Fruit fly (Drosophila melanogaster) whole organism, adult: Measurements from ENCODE around the gene ph-d.

Source experiments
- CG11617 ChIP-seq: fragments of 200-800 bp; sonication (Bioruptor generic); optimal IDR thresholded peaks from 2 replicates; lab custom pipeline; 2017; ENCODE audit warnings: mild to moderate bottlenecking, missing biosample characterization, missing genetic modification reagents, missing genetic modification characterization
- CG12768 ChIP-seq: fragments of 200-800 bp; sonication (Bioruptor generic); optimal IDR thresholded peaks from 2 replicates; lab custom pipeline; 2017; ENCODE audit warnings: missing biosample characterization, missing genetic modification characterization, mild to moderate bottlenecking, moderate library complexity, missing genetic modification reagents
- CG14711 ChIP-seq: fragments of 200-800 bp; sonication (Bioruptor generic); optimal IDR thresholded peaks from 2 replicates; lab custom pipeline; 2018; ENCODE audit warnings: missing biosample characterization, mild to moderate bottlenecking, missing genetic modification characterization, moderate library complexity
- CG1620 ChIP-seq: fragments of 200-800 bp; sonication (Bioruptor generic); optimal IDR thresholded peaks from 2 replicates; lab custom pipeline; 2016; ENCODE audit warnings: missing biosample characterization, missing genetic modification characterization
- CG33017 ChIP-seq: fragments of 200-800 bp; sonication (Bioruptor generic); optimal IDR thresholded peaks from 2 replicates; lab custom pipeline; 2018; ENCODE audit warnings: missing biosample characterization, mild to moderate bottlenecking, missing genetic modification characterization, moderate library complexity
- CG5204 ChIP-seq: fragments of 200-800 bp; sonication (Bioruptor generic); optimal IDR thresholded peaks from 2 replicates; lab custom pipeline; 2016; ENCODE audit warnings: missing biosample characterization, missing genetic modification characterization
- CG7045 ChIP-seq: fragments of 200-800 bp; sonication (Bioruptor generic); optimal IDR thresholded peaks from 2 replicates; lab custom pipeline; 2017; ENCODE audit warnings: missing biosample characterization, mild to moderate bottlenecking, missing genetic modification characterization
- CG7101 ChIP-seq: fragments of 200-800 bp; sonication (Bioruptor generic); optimal IDR thresholded peaks from 2 replicates; lab custom pipeline; 2018; ENCODE audit warnings: missing biosample characterization, mild to moderate bottlenecking, missing genetic modification characterization, moderate library complexity
- Clk ChIP-seq: fragments of 200-800 bp; sonication (Bioruptor generic); optimal IDR thresholded peaks from 2 replicates; lab custom pipeline; 2017; ENCODE audit warnings: missing biosample characterization, missing genetic modification characterization
- Crg-1 ChIP-seq: fragments of 200-800 bp; sonication (Bioruptor generic); optimal IDR thresholded peaks from 2 replicates; lab custom pipeline; 2016; ENCODE audit warnings: missing biosample characterization, missing genetic modification characterization
- Hr96 ChIP-seq: fragments of 200-800 bp; sonication (Bioruptor generic); optimal IDR thresholded peaks from 2 replicates; lab custom pipeline; 2016; ENCODE audit warnings: missing biosample characterization, missing genetic modification characterization
- Mnt ChIP-seq: fragments of 200-800 bp; sonication (Bioruptor generic); optimal IDR thresholded peaks from 2 replicates; lab custom pipeline; 2016; ENCODE audit warnings: missing biosample characterization, mild to moderate bottlenecking, missing genetic modification characterization
- bab1 ChIP-seq: fragments of 200-800 bp; sonication (Bioruptor generic); optimal IDR thresholded peaks from 3 replicates; lab custom pipeline; 2019; ENCODE audit warnings: missing biosample characterization, mild to moderate bottlenecking, missing genetic modification characterization, moderate library complexity
- cic ChIP-seq: fragments of 200-800 bp; sonication (Bioruptor generic); optimal IDR thresholded peaks from 2 replicates; lab custom pipeline; 2017; ENCODE audit warnings: missing biosample characterization, mild to moderate bottlenecking, missing genetic modification characterization, moderate library complexity
- cnc ChIP-seq, 2 experiments: fragments of >200 bp; optimal IDR thresholded peaks; 2 replicates each; lab custom pipeline; 2017
- kay ChIP-seq: fragments of 200-800 bp; sonication (Bioruptor generic); peaks from one replicate; lab custom pipeline; 2016; ENCODE audit warnings: missing biosample characterization, missing genetic modification characterization, borderline replicate concordance
- ovo ChIP-seq: fragments of 200-800 bp; sonication (Bioruptor generic); optimal IDR thresholded peaks from 2 replicates; lab custom pipeline; 2016; ENCODE audit warnings: missing biosample characterization, missing genetic modification characterization
- pad ChIP-seq: fragments of 200-800 bp; sonication (Bioruptor generic); optimal IDR thresholded peaks from 3 replicates; lab custom pipeline; 2017; ENCODE audit warnings: missing biosample characterization, missing genetic modification characterization, mild to moderate bottlenecking, moderate library complexity, missing genetic modification reagents
- tj ChIP-seq: fragments of 200-800 bp; sonication (Bioruptor generic); optimal IDR thresholded peaks from 3 replicates; lab custom pipeline; 2017; ENCODE audit warnings: missing biosample characterization, mild to moderate bottlenecking, missing genetic modification characterization, moderate library complexity
- toe ChIP-seq: fragments of 200-800 bp; sonication (Bioruptor generic); optimal IDR thresholded peaks from 2 replicates; lab custom pipeline; 2016; ENCODE audit warnings: missing biosample characterization, missing genetic modification characterization

The ph-d gene

DNA sequence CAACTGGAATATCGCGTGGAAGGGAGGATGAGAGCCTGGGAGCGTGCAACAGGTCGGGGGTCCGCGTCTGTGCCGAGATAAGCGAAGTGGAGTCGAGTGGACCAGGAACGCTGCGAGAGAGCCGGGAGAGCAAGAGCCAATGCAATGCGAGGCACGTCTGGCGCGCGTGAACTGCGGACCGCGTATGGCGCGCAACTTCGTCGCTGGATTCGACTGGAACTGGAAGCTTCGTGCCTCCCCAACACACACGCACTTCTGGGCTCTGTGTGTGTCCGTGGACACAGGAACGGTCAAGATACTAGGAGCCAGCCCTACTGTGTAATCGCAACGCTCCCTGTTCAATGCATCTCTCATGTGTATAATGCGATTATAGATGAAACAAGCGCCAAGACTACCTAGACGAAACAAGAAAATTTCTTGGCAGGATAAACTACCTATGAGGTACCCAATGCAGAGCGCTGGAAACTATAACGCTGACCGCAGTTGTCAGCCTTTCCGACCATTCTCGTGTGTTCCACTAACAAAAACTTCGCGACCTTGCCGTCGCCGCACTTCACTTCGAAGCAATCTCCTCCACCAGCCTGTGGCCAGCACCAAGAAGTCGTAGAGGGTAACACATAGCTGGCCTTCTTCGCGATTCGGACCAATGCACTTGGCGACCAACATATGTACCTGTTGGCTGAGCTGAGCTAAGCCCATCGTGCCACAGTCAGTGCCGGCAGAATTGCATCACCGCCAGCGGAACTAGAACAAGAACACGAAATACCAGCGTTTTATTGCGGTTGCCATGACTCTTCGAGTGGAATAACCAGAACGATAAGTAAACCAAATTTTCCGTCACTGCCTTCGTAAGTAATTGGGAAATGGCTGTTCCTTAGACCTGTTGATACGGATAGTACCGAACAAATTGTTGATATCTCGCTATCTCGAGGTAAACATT, 50.9 kb downstream of the ph-d start, which contains the start of gene Rtca:
Rtca (plus strand) TSS at position 536 of the 940 bp plus-strand sequence.
- TF ChIP-seq tj (GFP tag; lab: Kevin White, UChicago) (peak; percentile 19), Mnt (GFP tag; lab: Kevin White, UChicago) (peak; percentile 7), bab1 (GFP tag; lab: Kevin White, UChicago) (peak; percentile 9), CG5204 (GFP tag; lab: Kevin White, UChicago) (no peak), ovo (no peak), CG12768 (GFP tag; lab: Kevin White, UChicago) (peak; percentile 59), CG7101 (tag; lab: Kevin White, UChicago) (peak; percentile 72), pad (GFP tag; lab: Kevin White, UChicago) (peak; percentile 35), CG7045 (GFP tag; lab: Kevin White, UChicago) (peak; percentile 49), toe (GFP tag; lab: Kevin White, UChicago) (no peak), CG11617 (GFP tag; lab: Kevin White, UChicago) (peak; percentile 73), Crg-1 (peak; percentile 12), CG14711 (tag; lab: Kevin White, UChicago) (no peak), Hr96 (peak; percentile 62), CG33017 (tag; lab: Kevin White, UChicago) (peak; percentile 21), kay (no peak)

DNA sequence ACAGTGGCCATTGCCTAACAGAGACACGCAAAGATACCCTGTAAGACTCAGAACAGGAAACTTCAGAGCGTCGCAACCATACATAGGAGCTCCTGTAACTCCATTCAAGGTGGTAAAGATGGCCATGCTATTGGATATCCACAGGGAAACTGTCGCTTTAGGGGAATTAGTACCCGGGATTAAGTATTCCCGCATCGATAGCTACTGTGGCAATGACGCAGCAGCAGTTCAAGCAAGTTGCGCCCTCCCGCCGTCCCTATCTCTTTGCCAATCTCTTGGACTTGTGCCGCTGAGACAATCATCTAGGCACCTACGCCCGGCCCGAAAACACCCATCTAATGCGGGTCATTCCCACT, 52.4 kb downstream of the ph-d start:
- TF ChIP-seq CG14711 (tag; lab: Kevin White, UChicago) (peak; percentile 72), pad (GFP tag; lab: Kevin White, UChicago) (peak; percentile 49), CG11617 (GFP tag; lab: Kevin White, UChicago) (peak; percentile 47), CG5204 (GFP tag; lab: Kevin White, UChicago) (no peak), tj (GFP tag; lab: Kevin White, UChicago) (peak; percentile 12), cic (GFP tag; lab: Kevin White, UChicago) (no peak), Mnt (GFP tag; lab: Kevin White, UChicago) (no peak), Hr96 (peak; percentile 83), bab1 (GFP tag; lab: Kevin White, UChicago) (peak; percentile 38), ovo (peak; percentile 24), CG33017 (tag; lab: Kevin White, UChicago) (peak; percentile 6), cnc (optimal IDR thresholded peaks at IDR 0.05; lab: Kevin White, UChicago) (peak in 1 of 2 experiments; percentile 83), Crg-1 (peak; percentile 41), Clk (no peak), toe (GFP tag; lab: Kevin White, UChicago) (peak; percentile 66), kay (no peak), CG1620 (GFP tag; lab: Kevin White, UChicago) (peak; percentile 64), CG12768 (GFP tag; lab: Kevin White, UChicago) (peak; percentile 78), CG7101 (tag; lab: Kevin White, UChicago) (peak; percentile 69), CG7045 (GFP tag; lab: Kevin White, UChicago) (peak; percentile 55)

DNA sequence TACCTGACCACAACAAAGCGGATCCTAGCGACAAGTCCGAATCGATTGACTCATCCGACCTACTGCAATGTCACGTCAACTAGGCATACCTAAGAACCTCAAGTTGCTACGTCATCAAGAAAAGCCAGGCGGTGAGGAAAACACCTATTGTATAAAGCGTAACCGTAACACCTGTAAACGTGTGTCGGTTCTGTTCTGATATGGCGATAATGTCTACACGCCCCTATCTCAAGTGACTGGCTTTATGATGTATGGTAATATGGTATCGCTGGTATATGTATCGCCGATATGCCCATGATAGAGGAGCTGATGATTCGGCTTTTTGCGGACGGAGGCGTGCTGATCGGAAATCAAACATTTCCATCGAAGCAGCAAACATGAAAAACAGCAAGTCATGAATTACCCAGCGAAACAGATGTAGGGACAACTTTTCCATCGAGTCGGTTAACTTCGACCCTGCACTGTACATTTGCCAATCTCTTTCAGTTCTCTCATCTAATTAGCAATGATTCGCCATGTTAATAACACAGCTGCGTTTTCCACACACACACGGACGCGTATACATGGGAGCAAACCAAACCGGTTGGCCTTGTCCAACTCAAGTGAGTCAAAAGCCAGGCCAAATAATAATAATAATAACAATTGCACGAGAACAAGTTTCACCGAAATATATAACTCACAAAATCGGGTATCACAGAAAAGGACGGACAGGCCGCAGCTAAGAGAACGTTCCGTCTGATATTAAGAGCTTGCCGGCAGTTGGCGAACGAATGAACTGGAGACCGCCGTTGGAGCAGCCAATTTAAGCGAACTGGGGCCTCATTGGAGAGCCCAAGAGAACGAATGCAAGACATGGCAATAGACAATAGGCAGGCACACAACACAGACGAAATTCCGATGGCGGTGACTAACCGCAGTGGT, 53.0 kb downstream of the ph-d start:
- TF ChIP-seq CG33017 (tag; lab: Kevin White, UChicago) (no peak), CG12768 (GFP tag; lab: Kevin White, UChicago) (no peak), CG5204 (GFP tag; lab: Kevin White, UChicago) (no peak), cnc (optimal IDR thresholded peaks at IDR 0.05; lab: Kevin White, UChicago) (peak; percentile 68 to 82), CG7101 (tag; lab: Kevin White, UChicago) (no peak), kay (no peak), toe (GFP tag; lab: Kevin White, UChicago) (no peak), CG1620 (GFP tag; lab: Kevin White, UChicago) (no peak), CG11617 (GFP tag; lab: Kevin White, UChicago) (no peak), pad (GFP tag; lab: Kevin White, UChicago) (no peak), Crg-1 (no peak), Hr96 (no peak), bab1 (GFP tag; lab: Kevin White, UChicago) (peak; percentile 4), tj (GFP tag; lab: Kevin White, UChicago) (peak; percentile 50), Mnt (GFP tag; lab: Kevin White, UChicago) (no peak), ovo (peak; percentile 29)

DNA sequence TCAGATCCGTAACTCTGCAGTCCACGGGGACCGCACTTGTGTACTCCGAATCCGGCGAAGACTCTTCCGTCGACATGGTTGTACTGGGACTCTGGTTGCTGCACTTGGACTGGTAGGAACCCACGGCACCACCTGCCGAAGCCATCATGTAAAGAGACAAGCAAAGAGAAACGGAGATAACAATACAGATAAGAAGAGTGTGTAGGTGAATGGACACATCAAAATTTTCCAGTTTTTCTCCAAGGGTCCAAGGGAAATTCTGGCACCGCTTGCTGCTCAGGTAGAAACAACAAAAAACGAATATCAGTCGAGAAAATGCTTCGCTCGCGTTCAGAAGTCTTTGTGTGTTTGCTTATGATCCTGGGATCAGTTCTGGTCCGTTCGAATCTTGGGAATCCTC, 54.8 kb downstream of the ph-d start, which contains the start of gene CG4194:
CG4194 (plus strand) TSS at position 301 of the 400 bp plus-strand sequence.
- no peak for TF ChIP-seq CG14711 (tag; lab: Kevin White, UChicago)
- no peak for TF ChIP-seq pad (GFP tag; lab: Kevin White, UChicago)
- TF ChIP-seq bab1 (GFP tag; lab: Kevin White, UChicago) = no peak
- no peak for TF ChIP-seq Hr96
- no peak for TF ChIP-seq CG1620 (GFP tag; lab: Kevin White, UChicago)
- TF ChIP-seq cnc (optimal IDR thresholded peaks at IDR 0.05; lab: Kevin White, UChicago) = no peak
- no peak for TF ChIP-seq toe (GFP tag; lab: Kevin White, UChicago)
- TF ChIP-seq CG33017 (tag; lab: Kevin White, UChicago) = no peak
- TF ChIP-seq CG7101 (tag; lab: Kevin White, UChicago) = no peak
- no peak for TF ChIP-seq CG12768 (GFP tag; lab: Kevin White, UChicago)
